Fruit fly (Drosophila melanogaster) whole organism, embryonic: ENCODE measurements around the gene Pfas.

Experiments used
- CG14014 ChIP-seq: fragments of 200-800 bp; sonication (Bioruptor generic); IDR thresholded peaks from 2 replicates; pipeline ENCODE4 v1.3.6; 2022; ENCODE audit warnings: missing biosample characterization, missing genetic modification characterization
- CrebB ChIP-seq: fragments of 200-800 bp; sonication (Bioruptor generic); optimal IDR thresholded peaks from 3 replicates; lab custom pipeline; 2018; ENCODE audit warnings: missing biosample characterization, mild to moderate bottlenecking, missing genetic modification characterization
- E2f1 ChIP-seq: fragments of 200-800 bp; sonication (Bioruptor generic); IDR thresholded peaks from 2 replicates; pipeline ENCODE4 v1.3.6; 2022; ENCODE audit warnings: missing biosample characterization, missing genetic modification characterization
- Hr39 ChIP-seq: fragments of >200 bp; optimal IDR thresholded peaks from 2 replicates; lab custom pipeline; 2017
- dmrt11E ChIP-seq: fragments of 200-800 bp; sonication (Bioruptor generic); optimal IDR thresholded peaks from 3 replicates; lab custom pipeline; 2018; ENCODE audit warnings: missing biosample characterization, mild to moderate bottlenecking, missing genetic modification characterization, moderate library complexity
- fd3F ChIP-seq: fragments of 200-800 bp; sonication (Bioruptor generic); optimal IDR thresholded peaks from 2 replicates; lab custom pipeline; 2018; ENCODE audit warnings: missing biosample characterization, mild to moderate bottlenecking, missing genetic modification characterization, moderate library complexity
- h ChIP-seq: fragments of >200 bp; optimal IDR thresholded peaks from 2 replicates; lab custom pipeline; 2017
- vvl ChIP-seq: fragments of 200-800 bp; sonication (Bioruptor generic); IDR thresholded peaks from 2 replicates; pipeline ENCODE4 v1.3.6; 2022; ENCODE audit warnings: missing biosample characterization, missing genetic modification characterization

- TF ChIP-seq vvl (GFP tag; lab: Robert Waterston, UW) (no peak), E2f1 (no peak), CrebB (tag; lab: Kevin White, UChicago) (no peak), Hr39 (lab: Kevin White, UChicago) (no peak), fd3F (GFP tag; lab: Kevin White, UChicago) (no peak), h (lab: Kevin White, UChicago) (no peak), CG14014 (GFP tag; lab: Robert Waterston, UW) (no peak), dmrt11E (tag; lab: Kevin White, UChicago) (no peak)
Measured at dm6 chr2L:6075345-6075744, 29.5 kb upstream of the Pfas start.
